Worm (Caenorhabditis elegans) whole organism, midembryonic: ENCODE results near the gene grd-6.

Experiments used
- flt-1 ChIP-seq: fragments of 200-800 bp; sonication (Bioruptor generic); IDR thresholded peaks from 2 replicates; pipeline ENCODE4 v1.3.6; 2022; ENCODE audit warnings: missing genetic modification characterization, missing compliant biosample characterization
- klf-2 ChIP-seq: fragments of 200-800 bp; sonication (Bioruptor generic); conservative IDR thresholded peaks from 2 replicates; pipeline ENCODE4 v1.3.6; 2022; ENCODE audit warnings: missing genetic modification reagents, missing genetic modification characterization, missing compliant biosample characterization
- med-1 ChIP-seq: sonication (generic microtip); optimal IDR thresholded peaks from 2 replicates; lab custom pipeline; 2017; ENCODE audit warnings: missing genetic modification characterization, mild to moderate bottlenecking, missing compliant biosample characterization, antibody characterized with exemption, missing genetic modification reagents; ENCODE audit not compliant: insufficient read depth
- ref-1 ChIP-seq: fragments of 200-800 bp; sonication (Bioruptor generic); conservative IDR thresholded peaks from 2 replicates; pipeline ENCODE4 v1.3.6; 2022; ENCODE audit warnings: missing genetic modification reagents, missing genetic modification characterization, missing compliant biosample characterization
- tab-1 ChIP-seq: fragments of 200-800 bp; sonication (Bioruptor generic); IDR thresholded peaks from 2 replicates; pipeline ENCODE4 v1.3.6; 2022; ENCODE audit warnings: missing genetic modification characterization, missing compliant biosample characterization
- ztf-29 ChIP-seq: fragments of 200-800 bp; sonication (Bioruptor generic); IDR thresholded peaks from 2 replicates; pipeline ENCODE4 v1.3.6; 2022; ENCODE audit warnings: missing genetic modification reagents, missing genetic modification characterization, missing compliant biosample characterization

DNA sequence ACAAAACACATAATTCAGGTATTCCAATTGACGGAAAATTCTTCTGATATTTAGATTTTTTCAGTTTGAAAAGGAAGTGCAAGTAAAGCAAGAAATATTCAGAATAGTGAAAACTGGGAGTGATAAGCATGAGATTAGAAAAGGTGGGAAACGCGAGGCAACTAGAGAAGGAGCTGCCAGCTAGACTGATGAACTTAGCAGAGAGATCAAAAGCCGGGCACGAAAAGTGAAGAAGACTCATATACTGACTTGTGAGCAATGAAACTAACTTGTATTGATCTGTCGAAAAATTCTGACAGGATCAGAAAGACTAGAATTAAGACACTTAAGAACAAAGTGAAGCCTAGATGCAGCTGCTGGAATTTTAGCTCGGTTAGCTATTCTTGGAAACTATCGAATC, 39.8 kb downstream of the grd-6 start, which contains the start of gene nhr-36:
- no peak for TF ChIP-seq ref-1
- no peak for TF ChIP-seq ztf-29
- TF ChIP-seq flt-1, result no peak
- no peak for TF ChIP-seq med-1 (GFP tag; lab: Kevin White, UChicago)
- TF ChIP-seq tab-1 (GFP tag; lab: Robert Waterston, UW), result no peak
- no peak for TF ChIP-seq klf-2 (GFP tag; lab: Robert Waterston, UW)
